Fruit fly (Drosophila melanogaster): Measurements from ENCODE around the gene CG15564.

CG15564 gene

dm6 chr3R:31235262-31235661, at the start of gene CG15564:
Gene CG15564 (minus strand): TSS chr3R:31235362.
- peak; percentile 34 for TF ChIP-seq sens (GFP tag)
- TF ChIP-seq pan (optimal IDR thresholded peaks at IDR 0.05): no peak
- peak in 1 of 2 experiments; percentile 8 for TF ChIP-seq pan (GFP tag; optimal IDR thresholded peaks at IDR 0.05 in 1 of 2, IDR thresholded peaks at IDR 0.05 in 1 of 2)
- TF ChIP-seq zen (tag; optimal IDR thresholded peaks at IDR 0.05): no peak
- no peak for TF ChIP-seq CG16813 (GFP tag; IDR thresholded peaks at IDR 0.05; ENCODE audit: partially characterized antibody)

- TF ChIP-seq Fer1 (GFP tag; optimal IDR thresholded peaks at IDR 0.05): peak; percentile 1
- no peak for TF ChIP-seq salm (tag; optimal IDR thresholded peaks at IDR 0.05)
- peak; percentile 28 for TF ChIP-seq Hmr (GFP tag; optimal IDR thresholded peaks at IDR 0.05)
- no peak for TF ChIP-seq CG17186 (GFP tag; optimal IDR thresholded peaks at IDR 0.05)
- TF ChIP-seq lola (GFP tag; optimal IDR thresholded peaks at IDR 0.05): no peak
- no peak for TF ChIP-seq sens (GFP tag)
- no peak for TF ChIP-seq CG10462 (GFP tag; optimal IDR thresholded peaks at IDR 0.05)
- peak; percentile 6 for TF ChIP-seq CG15514 (GFP tag; optimal IDR thresholded peaks at IDR 0.05)
- TF ChIP-seq E2f2 (GFP tag; IDR thresholded peaks at IDR 0.05): peak; percentile 7; the same call in 1 of the 2 replicates
- peak; percentile 80 for TF ChIP-seq CG17612 (GFP tag; IDR thresholded peaks at IDR 0.05)
- TF ChIP-seq CG4820 (GFP tag; optimal IDR thresholded peaks at IDR 0.05): no peak
- peak; percentile 14 for TF ChIP-seq bab2 (GFP tag; optimal IDR thresholded peaks at IDR 0.05)
- no peak for TF ChIP-seq cwo (GFP tag; optimal IDR thresholded peaks at IDR 0.05)
- peak; percentile 26 for TF ChIP-seq kay (GFP tag; optimal IDR thresholded peaks at IDR 0.05)
- no peak for TF ChIP-seq tup (GFP tag; optimal IDR thresholded peaks at IDR 0.05)
- TF ChIP-seq unc-4 (GFP tag; IDR thresholded peaks at IDR 0.05; ENCODE audit: partially characterized antibody): no peak
- TF ChIP-seq pan (optimal IDR thresholded peaks at IDR 0.05): no peak
- peak in 1 of 2 experiments; percentile 8 for TF ChIP-seq pan (GFP tag; optimal IDR thresholded peaks at IDR 0.05 in 1 of 2, IDR thresholded peaks at IDR 0.05 in 1 of 2)
- TF ChIP-seq Hr3 (GFP tag; optimal IDR thresholded peaks at IDR 0.05): no peak
- no peak for TF ChIP-seq cg (GFP tag; optimal IDR thresholded peaks at IDR 0.05)
- no peak for TF ChIP-seq Dfd (GFP tag; optimal IDR thresholded peaks at IDR 0.05)
- no peak for TF ChIP-seq CG2889 (GFP tag; IDR thresholded peaks at IDR 0.05)
- TF ChIP-seq esg (GFP tag; conservative IDR thresholded peaks at IDR 0.05): 0 out of 2 replicates have a peak, but pooled peaks have one; percentile 10
- no peak for TF ChIP-seq Elba2 (GFP tag; optimal IDR thresholded peaks at IDR 0.05)
- peak; percentile 24 for TF ChIP-seq lab (GFP tag; optimal IDR thresholded peaks at IDR 0.05)
- TF ChIP-seq CG18599 (GFP tag; optimal IDR thresholded peaks at IDR 0.05): peak; percentile 12
- no peak for TF ChIP-seq Asciz (GFP tag; optimal IDR thresholded peaks at IDR 0.05)
- peak; percentile 6 for TF ChIP-seq CTCF (GFP tag; optimal IDR thresholded peaks at IDR 0.05)
- TF ChIP-seq vvl (GFP tag; IDR thresholded peaks at IDR 0.05): peak; percentile 16; the same call in 1 of the 2 replicates
- no peak for TF ChIP-seq CG1792 (GFP tag; optimal IDR thresholded peaks at IDR 0.05)
- TF ChIP-seq CG17361 (GFP tag; IDR thresholded peaks at IDR 0.05): no peak
- peak; percentile 23 for TF ChIP-seq CG11504 (tag; optimal IDR thresholded peaks at IDR 0.05)
- peak; percentile 20 for TF ChIP-seq CG7556 (GFP tag; optimal IDR thresholded peaks at IDR 0.05)
- TF ChIP-seq ATbp (GFP tag; optimal IDR thresholded peaks at IDR 0.05): peak; percentile 36
- TF ChIP-seq caup (GFP tag; optimal IDR thresholded peaks at IDR 0.05; ENCODE audit: severe bottlenecking): no peak
- TF ChIP-seq chn (GFP tag; optimal IDR thresholded peaks at IDR 0.05): no peak
- TF ChIP-seq CG18011 (GFP tag; optimal IDR thresholded peaks at IDR 0.05): peak; percentile 93
- no peak for TF ChIP-seq lbe (GFP tag; optimal IDR thresholded peaks at IDR 0.05)
- no peak for TF ChIP-seq Rx (GFP tag; IDR thresholded peaks at IDR 0.05)
- TF ChIP-seq Med (GFP tag): peak; percentile 66
- TF ChIP-seq CG7839 (tag; optimal IDR thresholded peaks at IDR 0.05): peak; percentile 6
- no peak for TF ChIP-seq CG17829 (tag; optimal IDR thresholded peaks at IDR 0.05)
- 0 out of 3 replicates have a peak, but pooled peaks have one; percentile 13 for TF ChIP-seq CG7357 (GFP tag; IDR thresholded peaks at IDR 0.05)
- peak; percentile 21 for TF ChIP-seq dmrt99B (tag; optimal IDR thresholded peaks at IDR 0.05)
- TF ChIP-seq Deaf1 (tag; optimal IDR thresholded peaks at IDR 0.05): no peak
These were observed 35.7 kb upstream of the CG15564 start for dm6 chr3R:31270783-31271427.

All from whole organism, embryonic.